Worm (Caenorhabditis elegans) whole organism, midembryonic: ENCODE data around the gene snx-13.

Experiments
- T22C8.4 ChIP-seq: fragments of 200-800 bp; sonication (Bioruptor generic); IDR thresholded peaks from 2 replicates; pipeline ENCODE4 v1.3.6; 2022; ENCODE audit warnings: missing genetic modification characterization, missing compliant biosample characterization
- cog-1 ChIP-seq: sonication (generic microtip); optimal IDR thresholded peaks from 2 replicates; lab custom pipeline; 2016; ENCODE audit warnings: missing genetic modification characterization, missing compliant biosample characterization
- flt-1 ChIP-seq: fragments of 200-800 bp; sonication (Bioruptor generic); IDR thresholded peaks from 2 replicates; pipeline ENCODE4 v1.3.6; 2022; ENCODE audit warnings: missing genetic modification characterization, missing compliant biosample characterization
- klf-2 ChIP-seq: fragments of 200-800 bp; sonication (Bioruptor generic); conservative IDR thresholded peaks from 2 replicates; pipeline ENCODE4 v1.3.6; 2022; ENCODE audit warnings: missing genetic modification reagents, missing genetic modification characterization, missing compliant biosample characterization
- med-1 ChIP-seq: sonication (generic microtip); optimal IDR thresholded peaks from 2 replicates; lab custom pipeline; 2017; ENCODE audit warnings: missing genetic modification characterization, mild to moderate bottlenecking, missing compliant biosample characterization, antibody characterized with exemption, missing genetic modification reagents; ENCODE audit not compliant: insufficient read depth
- ref-1 ChIP-seq: fragments of 200-800 bp; sonication (Bioruptor generic); conservative IDR thresholded peaks from 2 replicates; pipeline ENCODE4 v1.3.6; 2022; ENCODE audit warnings: missing genetic modification reagents, missing genetic modification characterization, missing compliant biosample characterization
- tab-1 ChIP-seq: fragments of 200-800 bp; sonication (Bioruptor generic); IDR thresholded peaks from 2 replicates; pipeline ENCODE4 v1.3.6; 2022; ENCODE audit warnings: missing genetic modification characterization, missing compliant biosample characterization
- ztf-23 ChIP-seq: fragments of 200-800 bp; sonication (Bioruptor generic); IDR thresholded peaks from 2 replicates; pipeline ENCODE4 v1.3.6; 2022; ENCODE audit warnings: missing genetic modification reagents, missing genetic modification characterization, missing compliant biosample characterization
- ztf-29 ChIP-seq: fragments of 200-800 bp; sonication (Bioruptor generic); IDR thresholded peaks from 2 replicates; pipeline ENCODE4 v1.3.6; 2022; ENCODE audit warnings: missing genetic modification reagents, missing genetic modification characterization, missing compliant biosample characterization

Gene snx-13

ce11 chrIV:17087384-17088099 is at the start of gene snx-13, which contains the start of gene snr-1:
Gene snx-13, minus strand, starts transcription at chrIV:17087438.
Gene snr-1, plus strand, starts transcription at chrIV:17088049.
- TF ChIP-seq med-1 (GFP tag; lab: Kevin White, UChicago) (no peak), T22C8.4 (GFP tag; lab: Robert Waterston, UW) (peak; percentile 70; the same call in 1 of the 2 replicates), ztf-23 (GFP tag; lab: Robert Waterston, UW) (peak; percentile 94), flt-1 (GFP tag; lab: Robert Waterston, UW) (peak; percentile 89), tab-1 (GFP tag; lab: Robert Waterston, UW) (peak; percentile 77), ref-1 (GFP tag; lab: Robert Waterston, UW) (no peak; the same call in 1 of the 2 replicates), klf-2 (GFP tag; lab: Robert Waterston, UW) (peak; percentile 81), ztf-29 (peak; percentile 70), cog-1 (tag; lab: Kevin White, UChicago) (peak; percentile 97)

DNA sequence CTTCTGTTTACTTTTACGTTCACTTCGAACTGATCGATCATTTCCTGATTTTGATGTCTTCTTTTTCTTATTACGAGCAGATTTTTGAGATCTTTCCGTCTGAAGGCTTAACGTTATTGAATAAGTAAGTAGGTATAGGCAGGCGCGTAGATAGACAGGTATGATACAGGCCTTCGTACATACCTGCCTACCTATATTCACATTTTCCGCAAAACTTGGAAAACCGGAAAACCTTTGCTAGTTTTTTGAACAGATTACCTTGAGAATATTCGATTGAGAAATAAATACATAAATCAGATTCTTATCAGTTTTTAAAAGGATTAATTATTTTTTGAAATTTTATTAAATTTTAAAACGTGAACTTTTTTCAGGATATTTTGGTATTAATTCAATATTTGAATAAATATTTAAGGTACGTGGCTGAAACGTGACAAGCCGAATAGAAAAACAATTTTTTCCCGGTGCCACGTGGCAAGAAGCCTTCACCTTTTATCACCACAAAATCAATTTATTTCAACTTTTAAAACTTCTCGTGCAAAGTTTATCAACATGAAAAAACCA is 43.9 kb upstream of the snx-13 start, which contains the start of the genes Y116A8C.37 and Y116A8C.38:
TSS of gene Y116A8C.37 (minus strand) at position 101 of the 561 bp plus-strand sequence.
TSS of gene Y116A8C.38 (plus strand) at position 511 of the 561 bp plus-strand sequence.
- no peak for TF ChIP-seq cog-1 (tag; lab: Kevin White, UChicago)
- no peak for TF ChIP-seq T22C8.4 (GFP tag; lab: Robert Waterston, UW)
- no peak for TF ChIP-seq med-1 (GFP tag; lab: Kevin White, UChicago)
- no peak for TF ChIP-seq ref-1 (GFP tag; lab: Robert Waterston, UW)
- no peak for TF ChIP-seq ztf-29
- TF ChIP-seq flt-1 (GFP tag; lab: Robert Waterston, UW): no peak

DNA sequence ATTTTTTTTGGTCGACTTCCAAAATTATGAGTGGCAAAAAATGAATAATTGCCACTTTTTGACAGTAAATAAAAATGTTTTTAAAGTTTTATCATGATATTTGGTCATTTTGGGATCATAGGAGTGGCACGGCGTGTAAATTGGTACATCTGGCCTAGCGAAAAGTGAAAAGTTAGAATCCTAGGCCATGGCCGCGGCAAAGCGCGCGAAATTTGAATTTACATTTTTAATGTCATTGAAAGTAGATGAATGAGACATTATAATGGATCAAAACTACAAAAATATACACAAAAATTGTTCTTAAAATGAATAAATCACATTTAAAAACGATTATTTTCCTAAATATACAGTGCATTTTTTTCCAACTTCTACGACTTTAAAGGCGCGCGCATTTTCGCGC is 39.3 kb upstream of the snx-13 start:
- TF ChIP-seq tab-1 (GFP tag; lab: Robert Waterston, UW) (no peak), klf-2 (GFP tag; lab: Robert Waterston, UW) (no peak), ref-1 (GFP tag; lab: Robert Waterston, UW) (no peak), med-1 (GFP tag; lab: Kevin White, UChicago) (no peak), ztf-23 (GFP tag; lab: Robert Waterston, UW) (no peak), ztf-29 (no peak), T22C8.4 (GFP tag; lab: Robert Waterston, UW) (no peak), cog-1 (tag; lab: Kevin White, UChicago) (no peak), flt-1 (GFP tag; lab: Robert Waterston, UW) (no peak)

DNA sequence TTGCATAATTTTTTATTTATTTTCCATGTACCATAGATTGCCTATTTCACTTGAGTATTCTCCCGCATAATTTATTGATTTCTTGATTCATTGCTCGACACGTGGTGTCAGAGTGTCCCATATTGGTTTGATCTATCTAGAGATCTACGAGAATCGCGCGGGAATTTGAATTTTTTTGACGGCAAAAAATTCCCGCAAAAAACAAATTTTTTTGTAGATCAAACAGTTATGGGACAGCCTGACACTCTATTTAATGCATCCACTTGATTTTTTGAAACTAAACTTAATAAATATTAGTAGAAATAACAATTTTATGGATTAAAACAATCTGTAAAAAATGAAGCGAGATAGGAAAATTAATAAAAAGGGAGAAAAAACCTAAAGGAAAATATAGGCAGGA is 38.7 kb upstream of the snx-13 start:
- TF ChIP-seq T22C8.4 (GFP tag; lab: Robert Waterston, UW): no peak
- no peak for TF ChIP-seq ztf-29
- TF ChIP-seq ref-1 (GFP tag; lab: Robert Waterston, UW): no peak
- TF ChIP-seq flt-1 (GFP tag; lab: Robert Waterston, UW): no peak
- no peak for TF ChIP-seq med-1 (GFP tag; lab: Kevin White, UChicago)
- TF ChIP-seq tab-1 (GFP tag; lab: Robert Waterston, UW): no peak
- TF ChIP-seq ztf-23 (GFP tag; lab: Robert Waterston, UW): no peak
- no peak for TF ChIP-seq klf-2 (GFP tag; lab: Robert Waterston, UW)
- TF ChIP-seq cog-1 (tag; lab: Kevin White, UChicago): no peak

DNA sequence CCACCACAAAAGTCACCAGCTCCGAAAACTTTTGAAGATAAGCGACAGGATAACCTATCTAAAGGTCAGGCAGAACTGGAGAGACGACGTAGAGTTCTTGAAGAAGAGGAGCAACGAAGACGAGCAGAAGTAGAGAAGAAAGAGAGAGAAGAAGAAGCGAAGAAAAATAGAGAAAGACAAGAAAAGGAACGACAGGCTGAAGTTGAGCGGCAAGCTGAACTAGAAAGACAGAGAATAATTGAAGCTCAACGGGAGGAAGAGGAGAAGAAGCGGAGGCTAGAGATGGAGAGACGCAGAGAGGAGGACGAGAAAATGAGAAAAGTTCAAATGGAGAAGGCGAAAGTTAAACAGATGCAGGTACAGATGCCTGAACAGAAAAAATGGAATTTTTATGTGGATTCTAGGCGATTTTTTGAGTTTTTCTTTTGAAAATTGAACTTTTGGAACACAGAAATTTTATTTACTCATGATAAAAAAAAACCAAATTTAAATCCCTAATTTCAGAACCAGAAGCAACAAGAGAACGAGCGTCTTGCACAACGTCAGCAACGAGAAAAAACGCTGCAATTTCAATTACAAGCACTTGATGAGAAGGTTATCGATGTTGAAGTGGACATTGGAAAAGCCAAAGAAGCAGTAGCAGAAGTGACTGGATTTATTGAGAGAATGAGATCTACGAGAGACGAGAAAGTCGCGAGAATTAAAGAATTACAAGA is 34.0 kb upstream of the snx-13 start:
- TF ChIP-seq flt-1 (GFP tag; lab: Robert Waterston, UW) (no peak), ref-1 (GFP tag; lab: Robert Waterston, UW) (no peak), tab-1 (GFP tag; lab: Robert Waterston, UW) (no peak), ztf-29 (no peak), klf-2 (GFP tag; lab: Robert Waterston, UW) (no peak), ztf-23 (GFP tag; lab: Robert Waterston, UW) (no peak), T22C8.4 (GFP tag; lab: Robert Waterston, UW) (no peak), cog-1 (tag; lab: Kevin White, UChicago) (no peak), med-1 (GFP tag; lab: Kevin White, UChicago) (no peak)

DNA sequence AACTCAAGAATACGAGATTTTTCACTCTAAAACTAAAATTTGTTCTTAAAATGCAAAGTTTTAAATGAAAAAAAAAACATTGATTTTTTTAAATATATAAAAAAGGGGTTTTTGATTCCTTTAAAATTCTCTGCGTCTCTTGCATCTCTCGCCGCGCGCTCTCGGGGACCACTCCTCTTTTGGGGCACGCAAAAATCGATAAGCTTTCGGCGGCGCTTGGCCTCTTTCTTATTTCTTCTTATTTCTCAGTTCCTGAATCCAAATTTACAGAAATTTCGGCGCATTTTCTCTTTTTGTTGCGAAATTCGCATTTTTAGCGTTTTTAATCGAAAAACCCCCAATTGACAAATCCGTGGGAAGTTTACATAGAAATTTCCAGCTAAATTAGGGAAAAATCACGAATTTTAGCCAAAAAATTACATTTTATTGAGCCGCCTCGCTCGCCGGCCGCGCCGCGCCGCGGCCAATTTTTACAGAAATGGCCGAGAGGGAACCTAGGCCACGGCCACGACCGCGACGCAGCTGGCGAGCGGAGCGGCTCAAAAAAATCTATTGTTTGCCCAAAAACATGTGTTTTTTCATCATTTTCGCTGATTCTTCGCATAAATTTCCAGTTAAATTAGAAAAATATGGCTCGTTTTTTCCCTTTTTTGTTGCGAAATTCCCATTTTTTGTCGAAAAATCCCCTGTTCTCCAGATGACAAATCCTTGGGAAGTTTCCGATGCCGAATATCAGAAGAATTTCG is 31.9 kb upstream of the snx-13 start, which contains the start of gene itsn-1:
TSS of gene itsn-1 (plus strand) at position 696 of the 746 bp plus-strand sequence.
- TF ChIP-seq T22C8.4 (GFP tag; lab: Robert Waterston, UW): peak; percentile 47; the same call in 1 of the 2 replicates
- TF ChIP-seq ztf-29: no peak

DNA sequence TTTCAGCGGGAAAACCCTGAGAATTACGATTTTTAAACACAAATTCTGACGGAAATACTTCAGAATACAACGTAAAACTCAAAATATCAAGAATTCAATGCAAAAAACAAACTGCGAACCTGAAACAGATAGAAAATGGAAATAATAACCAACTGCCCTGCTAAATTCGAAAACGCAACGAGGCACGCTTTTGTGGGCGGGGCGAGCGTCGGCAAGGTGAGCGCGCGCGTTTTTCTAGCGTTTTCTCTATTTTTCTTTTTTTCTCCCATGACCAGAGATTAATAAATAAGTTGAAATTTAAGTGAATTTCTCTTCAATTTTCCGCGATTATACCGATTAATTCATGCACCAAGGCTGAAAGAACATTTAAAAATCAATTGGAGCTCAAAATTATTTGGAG is 31.3 kb upstream of the snx-13 start, which contains the start of gene uaf-2:
TSS of gene uaf-2 (minus strand) at position 183 of the 400 bp plus-strand sequence.
- TF ChIP-seq cog-1 (tag; lab: Kevin White, UChicago) (no peak), flt-1 (GFP tag; lab: Robert Waterston, UW) (peak; percentile 25; the same call in 1 of the 2 replicates), tab-1 (GFP tag; lab: Robert Waterston, UW) (no peak), ztf-29 (no peak), T22C8.4 (GFP tag; lab: Robert Waterston, UW) (no peak), ztf-23 (GFP tag; lab: Robert Waterston, UW) (no peak)

- TF ChIP-seq ztf-23 (GFP tag; lab: Robert Waterston, UW) (no peak), tab-1 (GFP tag; lab: Robert Waterston, UW) (0 out of 2 replicates have a peak, but pooled peaks have one; percentile 51), ref-1 (GFP tag; lab: Robert Waterston, UW) (no peak), med-1 (GFP tag; lab: Kevin White, UChicago) (no peak)
Observed at ce11 chrIV:17116821-17117220, 29.6 kb upstream of the snx-13 start.
